Worm (Caenorhabditis elegans) whole organism, young adult: ENCODE results near the gene ceeh-1.

Experiments used
- C17E4.6 ChIP-seq: fragments of 200-800 bp; sonication (Bioruptor generic); IDR thresholded peaks from 2 replicates; pipeline ENCODE4 v1.3.6; 2022; ENCODE audit warnings: missing genetic modification reagents, missing genetic modification characterization, missing compliant biosample characterization
- D2030.7 ChIP-seq: fragments of 200-800 bp; sonication (Bioruptor generic); IDR thresholded peaks from 2 replicates; pipeline ENCODE4 v1.3.6; 2022; ENCODE audit warnings: missing genetic modification reagents, missing genetic modification characterization, missing compliant biosample characterization
- F52B5.7 ChIP-seq: sonication (generic microtip); optimal IDR thresholded peaks from 2 replicates; lab custom pipeline; 2016; ENCODE audit warnings: mild to moderate bottlenecking, missing genetic modification characterization, missing compliant biosample characterization
- F55B11.4 ChIP-seq: sonication (generic microtip); optimal IDR thresholded peaks from 2 replicates; lab custom pipeline; 2016; ENCODE audit warnings: missing compliant biosample characterization, missing genetic modification characterization, borderline replicate concordance; ENCODE audit not compliant: insufficient read depth
- K11D2.4 ChIP-seq: fragments of 200-800 bp; sonication (Bioruptor generic); IDR thresholded peaks from 2 replicates; pipeline ENCODE4 v1.3.6; 2022; ENCODE audit warnings: missing genetic modification reagents, missing genetic modification characterization, missing compliant biosample characterization
- Y67H2A.10 ChIP-seq: fragments of 200-800 bp; sonication (Bioruptor generic); conservative IDR thresholded peaks from 2 replicates; pipeline ENCODE4 v1.3.6; 2022; ENCODE audit warnings: missing genetic modification reagents, missing genetic modification characterization, missing compliant biosample characterization
- ZK185.1 ChIP-seq: sonication (generic microtip); optimal IDR thresholded peaks from 2 replicates; lab custom pipeline; 2016; ENCODE audit warnings: mild to moderate bottlenecking, missing genetic modification characterization, missing compliant biosample characterization; ENCODE audit not compliant: poor library complexity, severe bottlenecking
- aptf-2 ChIP-seq: fragments of 200-800 bp; sonication (Bioruptor generic); conservative IDR thresholded peaks from 2 replicates; pipeline ENCODE4 v1.3.6; 2022; ENCODE audit warnings: missing genetic modification reagents, missing genetic modification characterization, missing compliant biosample characterization
- atf-7 ChIP-seq: sonication (generic microtip); optimal IDR thresholded peaks from 2 replicates; lab custom pipeline; 2017; ENCODE audit warnings: mild to moderate bottlenecking, missing genetic modification characterization, missing compliant biosample characterization
- attf-5 ChIP-seq: fragments of 200-800 bp; sonication (Bioruptor generic); optimal IDR thresholded peaks from 2 replicates; lab custom pipeline; 2018; ENCODE audit warnings: mild to moderate bottlenecking, missing genetic modification characterization, missing compliant biosample characterization
- cebp-1 ChIP-seq, 2 experiments: fragments of 200-800 bp in 1 of 2; sonication (Bioruptor generic) in 1 of 2; sonication (generic microtip) in 1 of 2; IDR thresholded peaks in 1 of 2; optimal IDR thresholded peaks in 1 of 2; 2 replicates each; pipeline versions ENCODE4 v1.3.6 to Lab custom; 2017 to 2022; ENCODE audit warnings: missing compliant biosample characterization in 2 of 2, missing genetic modification characterization in 2 of 2, mild to moderate bottlenecking in 1 of 2, missing genetic modification reagents in 1 of 2, moderate library complexity in 1 of 2
- ceh-100 ChIP-seq: fragments of 200-800 bp; sonication (Bioruptor generic); IDR thresholded peaks from 2 replicates; pipeline ENCODE4 v1.3.6; 2022; ENCODE audit warnings: missing genetic modification reagents, missing genetic modification characterization, missing compliant biosample characterization
- ceh-91 ChIP-seq: fragments of 200-800 bp; sonication (Bioruptor generic); IDR thresholded peaks from 2 replicates; pipeline ENCODE4 v1.3.6; 2022; ENCODE audit warnings: missing genetic modification reagents, missing genetic modification characterization, missing compliant biosample characterization
- efl-1 ChIP-seq: fragments of 150-350 bp; optimal IDR thresholded peaks from 2 replicates; lab custom pipeline; 2014; ENCODE audit warnings: missing biosample characterization, missing genetic modification reagents, missing genetic modification characterization
- egrh-3 ChIP-seq: fragments of 200-800 bp; sonication (Bioruptor generic); IDR thresholded peaks from 2 replicates; pipeline ENCODE4 v1.3.6; 2022; ENCODE audit warnings: missing genetic modification reagents, missing genetic modification characterization, missing compliant biosample characterization
- gei-17 ChIP-seq: fragments of 200-800 bp; sonication (Bioruptor generic); optimal IDR thresholded peaks from 2 replicates; lab custom pipeline; 2018; ENCODE audit warnings: mild to moderate bottlenecking, missing genetic modification characterization, missing compliant biosample characterization
- hmg-20 ChIP-seq: fragments of 200-800 bp; sonication (Bioruptor generic); IDR thresholded peaks from 2 replicates; pipeline ENCODE4 v1.3.6; 2022; ENCODE audit warnings: missing genetic modification reagents, missing genetic modification characterization, missing compliant biosample characterization
- lin-26 ChIP-seq: fragments of 200-800 bp; sonication (Bioruptor generic); IDR thresholded peaks from 2 replicates; pipeline ENCODE4 v1.3.6; 2022; ENCODE audit warnings: missing genetic modification reagents, missing genetic modification characterization, missing compliant biosample characterization
- madf-10 ChIP-seq: sonication (generic microtip); optimal IDR thresholded peaks from 2 replicates; lab custom pipeline; 2016; ENCODE audit warnings: mild to moderate bottlenecking, missing genetic modification characterization, missing compliant biosample characterization
- mxl-1 ChIP-seq: sonication (generic microtip); optimal IDR thresholded peaks from 2 replicates; lab custom pipeline; 2016; ENCODE audit warnings: missing genetic modification characterization, missing compliant biosample characterization
- nhr-179 ChIP-seq: sonication (generic microtip); optimal IDR thresholded peaks from 2 replicates; lab custom pipeline; 2016; ENCODE audit warnings: mild to moderate bottlenecking, missing genetic modification characterization, missing compliant biosample characterization
- nhr-80 ChIP-seq: sonication (generic microtip); optimal IDR thresholded peaks from 2 replicates; lab custom pipeline; 2016; ENCODE audit warnings: missing genetic modification characterization, missing compliant biosample characterization
- sdz-38 ChIP-seq: sonication (generic microtip); optimal IDR thresholded peaks from 2 replicates; lab custom pipeline; 2016; ENCODE audit warnings: missing genotype, missing genetic modification characterization, missing compliant biosample characterization
- snpc-1.3 ChIP-seq: sonication (generic microtip); optimal IDR thresholded peaks from 2 replicates; lab custom pipeline; 2017; ENCODE audit warnings: missing genetic modification characterization, mild to moderate bottlenecking, missing compliant biosample characterization, antibody characterized with exemption, moderate library complexity, missing genotype, missing genetic modification reagents; ENCODE audit not compliant: insufficient read depth
- tbp1 ChIP-seq: fragments of 200-800 bp; sonication (Bioruptor generic); optimal IDR thresholded peaks from 2 replicates; lab custom pipeline; 2018; ENCODE audit warnings: mild to moderate bottlenecking, missing genetic modification characterization, missing compliant biosample characterization
- tlf-1 ChIP-seq: fragments of 200-800 bp; sonication (Bioruptor generic); optimal IDR thresholded peaks from 2 replicates; lab custom pipeline; 2018; ENCODE audit warnings: mild to moderate bottlenecking, missing genetic modification characterization, missing compliant biosample characterization
- unc-62 ChIP-seq: fragments of 150-350 bp; optimal IDR thresholded peaks from 2 replicates; lab custom pipeline; 2014; ENCODE audit warnings: missing biosample characterization, missing genetic modification reagents, missing genetic modification characterization
- xnd-1 ChIP-seq: sonication (generic microtip); optimal IDR thresholded peaks from 2 replicates; lab custom pipeline; 2016; ENCODE audit warnings: missing genotype, missing genetic modification reagents, missing genetic modification characterization, missing compliant biosample characterization
- ztf-18 ChIP-seq: sonication (generic microtip); optimal IDR thresholded peaks from 2 replicates; lab custom pipeline; 2016; ENCODE audit warnings: missing genotype, mild to moderate bottlenecking, missing genetic modification characterization, missing compliant biosample characterization

Gene ceeh-1

DNA sequence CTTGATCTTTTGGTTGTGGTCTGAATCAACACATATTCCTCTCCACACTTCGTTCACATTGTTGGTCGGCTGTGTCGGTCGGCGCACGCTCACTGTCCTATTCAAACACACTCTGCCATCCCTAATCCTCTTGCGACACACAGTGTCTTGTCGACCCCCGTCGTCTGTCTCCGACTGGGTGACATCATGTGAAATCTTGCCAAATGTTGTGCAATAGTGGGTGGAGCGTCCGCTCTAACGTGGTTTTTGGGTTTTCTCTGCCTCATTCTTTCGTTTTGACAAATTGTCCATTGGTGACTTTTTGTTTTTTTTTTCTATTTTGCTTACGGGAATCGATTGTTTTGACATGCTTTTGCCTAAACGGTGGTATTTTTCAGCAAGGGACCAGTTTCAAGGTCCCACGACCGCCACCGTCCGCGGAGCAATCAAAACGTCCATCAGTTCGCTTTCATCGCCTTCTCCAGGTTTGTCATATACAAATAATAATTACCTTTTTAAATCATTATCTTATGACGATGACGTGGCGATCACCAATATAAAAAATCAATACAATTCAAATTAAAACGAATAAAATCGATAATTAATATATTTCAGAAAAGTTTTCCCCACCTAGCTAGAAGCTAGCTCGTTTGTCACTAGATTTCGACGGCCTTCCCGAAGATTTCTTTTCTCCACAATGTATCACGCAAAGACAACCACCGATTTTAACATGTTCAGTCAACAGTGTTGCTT lies 1.8 kb upstream of the ceeh-1 start (continued):
- peak; percentile 79 for TF ChIP-seq K11D2.4 (GFP tag; lab: Robert Waterston, UW)
- no peak; the same call in 1 of the 2 replicates for TF ChIP-seq hmg-20 (GFP tag; lab: Robert Waterston, UW)
- no peak for TF ChIP-seq aptf-2 (GFP tag; lab: Robert Waterston, UW)
- TF ChIP-seq F55B11.4 (tag; lab: Kevin White, UChicago) = no peak
- TF ChIP-seq gei-17 (GFP tag; lab: Kevin White, UChicago) = no peak
- TF ChIP-seq ceh-100 (GFP tag; lab: Robert Waterston, UW) = peak; percentile 45; the same call in 1 of the 2 replicates
- peak; percentile 60; the same call in 1 of the 2 replicates for TF ChIP-seq lin-26 (GFP tag; lab: Robert Waterston, UW)
- TF ChIP-seq F52B5.7 (tag; lab: Kevin White, UChicago) = peak; percentile 4
- TF ChIP-seq efl-1 (GFP tag; lab: Kevin White, UChicago) = no peak
- peak; percentile 98 for TF ChIP-seq cebp-1 (GFP tag; IDR thresholded peaks at IDR 0.05; lab: Robert Waterston, UW)
- peak; percentile 98 for TF ChIP-seq cebp-1 (tag; optimal IDR thresholded peaks at IDR 0.05; lab: Kevin White, UChicago)
- no peak for TF ChIP-seq xnd-1
- no peak for TF ChIP-seq snpc-1.3 (tag; lab: Kevin White, UChicago)
- no peak for TF ChIP-seq Y67H2A.10

DNA sequence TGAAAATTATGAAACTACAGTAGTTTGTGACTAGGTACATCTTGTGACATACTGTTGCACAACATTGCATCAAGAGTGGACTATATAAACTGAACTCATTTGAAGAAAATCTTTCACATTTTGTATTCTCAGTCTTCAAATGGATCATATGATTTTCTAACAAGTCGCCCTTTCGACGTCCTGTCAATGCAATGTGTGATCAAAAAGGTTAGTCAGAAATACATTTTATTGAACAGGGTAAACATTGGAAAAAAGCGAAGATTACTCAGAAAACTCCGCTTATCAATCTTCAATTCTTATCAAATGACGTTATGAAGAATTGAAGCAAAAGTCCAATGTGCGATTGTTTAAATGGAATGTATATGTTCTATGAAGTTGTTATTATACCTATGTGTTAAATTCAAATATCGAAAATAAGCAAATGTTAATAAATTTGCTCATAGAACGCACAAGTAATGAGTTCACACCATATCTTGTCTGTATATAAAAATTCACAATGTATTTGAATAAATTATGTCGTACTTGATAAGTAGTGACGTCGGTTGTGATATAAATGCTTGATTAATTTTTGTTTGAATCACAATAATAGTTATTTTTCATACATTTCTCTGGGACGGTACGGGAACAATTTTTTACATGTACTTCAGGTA lies 903 bp upstream of the ceeh-1 start, which contains the start of gene zip-2:
zip-2 (plus strand) TSS at position 128 of the 650 bp plus-strand sequence.
- TF ChIP-seq unc-62 (GFP tag; lab: Kevin White, UChicago) = peak; percentile 8
- peak; percentile 13 for TF ChIP-seq tbp1
- peak; percentile 14 for TF ChIP-seq tlf-1
- no peak for TF ChIP-seq ZK185.1 (tag; lab: Kevin White, UChicago)
- peak; percentile 27 for TF ChIP-seq madf-10
- peak; percentile 70 for TF ChIP-seq atf-7 (tag; lab: Kevin White, UChicago)
- peak; percentile 34 for TF ChIP-seq attf-5 (GFP tag; lab: Kevin White, UChicago)
- peak; percentile 91 for TF ChIP-seq nhr-80
- TF ChIP-seq cebp-1 (GFP tag; IDR thresholded peaks at IDR 0.05; lab: Robert Waterston, UW) = peak; percentile 29; the same call in 1 of the 2 replicates
- peak; percentile 71 for TF ChIP-seq cebp-1 (tag; optimal IDR thresholded peaks at IDR 0.05; lab: Kevin White, UChicago)
- TF ChIP-seq sdz-38 (tag; lab: Kevin White, UChicago) = no peak
- TF ChIP-seq, all 124 proteins: peak for 8

DNA sequence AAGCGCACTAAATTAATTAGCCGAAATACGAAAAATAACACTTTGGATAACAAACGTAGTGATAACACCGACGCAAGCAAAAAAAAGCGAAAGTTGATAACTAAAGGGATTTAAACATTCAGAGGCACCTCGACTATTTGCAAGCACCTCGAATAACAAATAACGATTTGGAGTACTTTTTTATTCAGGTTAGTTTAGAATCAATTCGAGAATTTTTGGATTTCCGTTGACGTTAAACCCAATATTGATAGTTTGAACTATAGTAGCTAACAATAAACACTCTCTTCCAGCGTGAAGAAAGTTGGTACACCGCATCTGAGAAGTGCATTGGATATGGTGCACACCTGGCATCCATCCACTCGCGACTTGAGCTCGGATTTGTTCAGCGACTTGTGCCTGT lies 6.8 kb downstream of the ceeh-1 start:
- no peak for TF ChIP-seq mxl-1 (tag; lab: Kevin White, UChicago)
- no peak for TF ChIP-seq xnd-1
- no peak for TF ChIP-seq D2030.7
- no peak for TF ChIP-seq egrh-3 (GFP tag; lab: Robert Waterston, UW)
- no peak for TF ChIP-seq ztf-18 (tag; lab: Kevin White, UChicago)

DNA sequence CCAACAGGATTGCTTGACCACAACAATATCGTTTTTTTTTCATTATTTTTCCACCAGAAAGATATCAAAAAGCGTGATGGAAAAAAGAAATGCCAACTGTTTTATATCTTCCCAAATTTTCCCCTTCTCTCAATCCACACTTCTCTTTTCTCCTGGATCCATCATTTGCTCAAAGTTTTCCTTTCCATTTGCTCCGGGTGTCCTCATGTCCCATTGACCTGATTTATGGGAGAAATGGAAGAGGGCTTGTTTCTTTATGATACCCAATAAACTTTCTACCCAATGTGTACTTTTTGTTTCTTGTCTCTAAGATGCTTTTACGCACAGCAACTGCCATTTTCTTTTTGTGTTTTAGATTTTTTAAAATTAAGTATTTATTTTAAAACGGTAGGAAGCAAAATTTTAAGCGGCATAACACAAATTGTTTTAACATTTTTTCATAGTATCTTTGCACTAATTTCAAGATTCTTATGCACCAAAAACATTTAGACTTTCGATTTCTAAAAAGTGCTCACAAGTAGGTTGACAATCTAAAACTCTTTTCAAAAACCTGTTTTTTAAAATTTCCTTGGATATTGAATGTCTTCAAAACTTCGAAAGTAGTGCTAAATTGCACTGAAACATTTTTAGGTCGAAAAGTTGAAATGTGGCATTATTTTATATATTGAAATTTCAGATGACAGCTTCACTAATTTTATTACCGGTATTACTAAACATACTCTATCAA lies 9.4 kb downstream of the ceeh-1 start, which contains the start of gene clec-149:
clec-149 (plus strand) TSS at position 677 of the 727 bp plus-strand sequence.
- no peak for TF ChIP-seq ceh-91 (GFP tag; lab: Robert Waterston, UW)
- no peak for TF ChIP-seq C17E4.6 (GFP tag; lab: Robert Waterston, UW)
- no peak for TF ChIP-seq nhr-179 (tag; lab: Kevin White, UChicago)
- TF ChIP-seq, all 124 proteins: peak for 0
